Worm (Caenorhabditis elegans) whole organism, L4 larva: ENCODE data around the gene T28C12.2.
A peak's percentile ranks its signal among the peaks of the same experiment; 100 is the strongest.

Experiments used
- T26A8.4 ChIP-seq: fragments of 200-800 bp; sonication (Bioruptor generic); IDR thresholded peaks from 2 replicates; pipeline ENCODE4 v1.3.6; 2022; ENCODE audit warnings: missing genetic modification characterization, missing compliant biosample characterization
- Y48G9A.11 ChIP-seq: fragments of 200-800 bp; sonication (Bioruptor generic); IDR thresholded peaks from 2 replicates; pipeline ENCODE4 v1.3.6; 2022; ENCODE audit warnings: missing genetic modification reagents, missing genetic modification characterization, missing compliant biosample characterization
- ZK546.5 ChIP-seq, 2 experiments: sonication (generic microtip); optimal IDR thresholded peaks; 2 replicates each; lab custom pipeline; 2017; ENCODE audit warnings: missing biosample characterization in 2 of 2, missing genetic modification characterization in 2 of 2
- aha-1 ChIP-seq: fragments of 150-350 bp; peaks from one replicate; lab custom pipeline; 2014; ENCODE audit warnings: missing biosample characterization, missing genetic modification characterization
- ceh-20 ChIP-seq: fragments of 200-800 bp; sonication (Bioruptor generic); IDR thresholded peaks from 2 replicates; pipeline ENCODE4 v1.3.6; 2022; ENCODE audit warnings: missing genetic modification reagents, missing genetic modification characterization, missing compliant biosample characterization
- cey-2 ChIP-seq: sonication (generic microtip); optimal IDR thresholded peaks from 3 replicates; lab custom pipeline; 2017; ENCODE audit warnings: missing genetic modification characterization, mild to moderate bottlenecking, missing compliant biosample characterization, antibody characterized with exemption, borderline replicate concordance; ENCODE audit not compliant: insufficient read depth
- daf-16 ChIP-seq, 3 experiments: sonication (generic microtip); optimal IDR thresholded peaks; 2 replicates each; lab custom pipeline; 2016 to 2017; ENCODE audit warnings: missing genetic modification characterization in 3 of 3, missing genetic modification reagents in 3 of 3, mild to moderate bottlenecking in 2 of 3, missing compliant biosample characterization in 2 of 3, missing biosample characterization in 1 of 3, moderate library complexity in 1 of 3
- dmd-6 ChIP-seq: fragments of 200-800 bp; sonication (Bioruptor generic); IDR thresholded peaks from 2 replicates; pipeline ENCODE4 v1.3.6; 2022; ENCODE audit warnings: missing genetic modification reagents, missing genetic modification characterization, missing compliant biosample characterization
- dpl-1 ChIP-seq: fragments of 150-350 bp; optimal IDR thresholded peaks from 2 replicates; lab custom pipeline; 2014; ENCODE audit warnings: missing biosample characterization, missing genetic modification reagents, missing genetic modification characterization
- duxl-1 ChIP-seq: sonication (generic microtip); optimal IDR thresholded peaks from 2 replicates; lab custom pipeline; 2016; ENCODE audit warnings: mild to moderate bottlenecking, missing genetic modification characterization, moderate library complexity, missing compliant biosample characterization; ENCODE audit not compliant: poor library complexity
- dve-1 ChIP-seq: sonication (generic microtip); optimal IDR thresholded peaks from 2 replicates; lab custom pipeline; 2017; ENCODE audit warnings: antibody characterized with exemption, mild to moderate bottlenecking, missing genetic modification characterization, missing compliant biosample characterization; ENCODE audit not compliant: insufficient read depth
- egl-27 ChIP-seq: sonication (generic microtip); optimal IDR thresholded peaks from 3 replicates; lab custom pipeline; 2017; ENCODE audit warnings: missing biosample characterization, missing genetic modification reagents, missing genetic modification characterization
- fos-1 ChIP-seq: fragments of 150-350 bp; optimal IDR thresholded peaks from 2 replicates; lab custom pipeline; 2014; ENCODE audit warnings: missing biosample characterization, missing genetic modification characterization
- gei-8 ChIP-seq: fragments of 200-800 bp; sonication (Bioruptor generic); optimal IDR thresholded peaks from 2 replicates; lab custom pipeline; 2018; ENCODE audit warnings: mild to moderate bottlenecking, missing genetic modification characterization, missing compliant biosample characterization
- hif-1 ChIP-seq, 2 experiments: sonication (generic microtip); optimal IDR thresholded peaks; 2 replicates each; lab custom pipeline; 2016 to 2017; ENCODE audit warnings: missing compliant biosample characterization in 2 of 2, missing genetic modification characterization in 2 of 2, missing genetic modification reagents in 2 of 2, missing genotype in 2 of 2, mild to moderate bottlenecking in 1 of 2
- hlh-30 ChIP-seq: sonication (generic microtip); optimal IDR thresholded peaks from 2 replicates; lab custom pipeline; 2017; ENCODE audit warnings: antibody characterized with exemption, mild to moderate bottlenecking, missing genetic modification characterization, missing compliant biosample characterization; ENCODE audit not compliant: insufficient read depth
- hmg-1.1 ChIP-seq: fragments of 200-800 bp; sonication (Bioruptor generic); IDR thresholded peaks from 2 replicates; pipeline ENCODE4 v1.3.6; 2022; ENCODE audit warnings: missing genetic modification reagents, missing genetic modification characterization, missing compliant biosample characterization
- lin-15B ChIP-seq: fragments of 150-350 bp; sonication (generic microtip); optimal IDR thresholded peaks from 3 replicates; lab custom pipeline; 2014; ENCODE audit warnings: missing biosample characterization, missing genetic modification characterization
- lin-39 ChIP-seq: fragments of 150-350 bp; optimal IDR thresholded peaks from 2 replicates; lab custom pipeline; 2014; ENCODE audit warnings: missing biosample characterization, missing genetic modification reagents, missing genetic modification characterization
- madf-9 ChIP-seq: fragments of 200-800 bp; sonication (Bioruptor generic); conservative IDR thresholded peaks from 2 replicates; pipeline ENCODE4 v1.3.6; 2022; ENCODE audit warnings: missing genetic modification reagents, missing genetic modification characterization, missing compliant biosample characterization
- mdt-29 ChIP-seq: fragments of 200-800 bp; sonication (Bioruptor generic); IDR thresholded peaks from 2 replicates; pipeline ENCODE4 v1.3.6; 2022; ENCODE audit warnings: missing genetic modification reagents, missing genetic modification characterization, missing compliant biosample characterization
- mep-1 ChIP-seq: fragments of 150-350 bp; sonication (generic microtip); optimal IDR thresholded peaks from 3 replicates; lab custom pipeline; 2014; ENCODE audit warnings: missing biosample characterization, missing genetic modification characterization
- mes-2 ChIP-seq: sonication (generic microtip); optimal IDR thresholded peaks from 2 replicates; lab custom pipeline; 2016; ENCODE audit warnings: missing genotype, mild to moderate bottlenecking, missing genetic modification characterization, missing compliant biosample characterization; ENCODE audit not compliant: poor library complexity, severe bottlenecking
- nhr-28 ChIP-seq: fragments of 150-350 bp; optimal IDR thresholded peaks from 2 replicates; lab custom pipeline; 2014; ENCODE audit warnings: missing biosample characterization, missing genetic modification characterization
- nhr-42 ChIP-seq: fragments of 200-800 bp; sonication (Bioruptor generic); IDR thresholded peaks from 2 replicates; pipeline ENCODE4 v1.3.6; 2022; ENCODE audit warnings: missing genetic modification characterization, missing compliant biosample characterization
- nhr-48 ChIP-seq: sonication (generic microtip); optimal IDR thresholded peaks from 2 replicates; lab custom pipeline; 2016; ENCODE audit warnings: mild to moderate bottlenecking, missing genetic modification characterization, missing compliant biosample characterization
- nhr-76 ChIP-seq: fragments of 150-350 bp; optimal IDR thresholded peaks from 2 replicates; lab custom pipeline; 2014; ENCODE audit warnings: missing biosample characterization, missing genetic modification characterization
- nhr-77 ChIP-seq: fragments of 150-350 bp; optimal IDR thresholded peaks from 2 replicates; lab custom pipeline; 2014; ENCODE audit warnings: missing biosample characterization, missing genetic modification characterization
- php-3 ChIP-seq: fragments of 200-800 bp; sonication (Bioruptor generic); IDR thresholded peaks from 2 replicates; pipeline ENCODE4 v1.3.6; 2022; ENCODE audit warnings: missing genetic modification reagents, missing genetic modification characterization, missing compliant biosample characterization
- pqm-1 ChIP-seq: sonication (generic microtip); optimal IDR thresholded peaks from 2 replicates; lab custom pipeline; 2017; ENCODE audit warnings: missing biosample characterization, missing genetic modification characterization
- sdz-12 ChIP-seq: fragments of 200-800 bp; sonication (Bioruptor generic); optimal IDR thresholded peaks from 2 replicates; lab custom pipeline; 2018; ENCODE audit warnings: mild to moderate bottlenecking, missing genetic modification characterization, missing compliant biosample characterization
- set-16 ChIP-seq: fragments of 200-800 bp; sonication (Bioruptor generic); IDR thresholded peaks from 2 replicates; pipeline ENCODE4 v1.3.6; 2022; ENCODE audit warnings: missing genetic modification reagents, missing genetic modification characterization, missing compliant biosample characterization
- spr-3 ChIP-seq: fragments of 200-800 bp; sonication (Bioruptor generic); optimal IDR thresholded peaks from 2 replicates; lab custom pipeline; 2018; ENCODE audit warnings: mild to moderate bottlenecking, missing genetic modification characterization, missing compliant biosample characterization
- tag-97 ChIP-seq: fragments of 200-800 bp; sonication (Bioruptor generic); IDR thresholded peaks from 2 replicates; pipeline ENCODE4 v1.3.6; 2022; ENCODE audit warnings: missing genetic modification characterization, missing compliant biosample characterization
- tra-1 ChIP-seq: fragments of 200-800 bp; sonication (Bioruptor generic); IDR thresholded peaks from 2 replicates; pipeline ENCODE4 v1.3.6; 2022; ENCODE audit warnings: missing genetic modification reagents, missing genetic modification characterization, missing compliant biosample characterization
- unc-130 ChIP-seq: sonication (generic microtip); optimal IDR thresholded peaks from 2 replicates; lab custom pipeline; 2016; ENCODE audit warnings: missing genetic modification reagents, missing genetic modification characterization, missing compliant biosample characterization
- zag-1 ChIP-seq: fragments of 150-350 bp; optimal IDR thresholded peaks from 2 replicates; lab custom pipeline; 2014; ENCODE audit warnings: missing biosample characterization, missing genetic modification characterization
- zfp-2 ChIP-seq: sonication (generic microtip); optimal IDR thresholded peaks from 2 replicates; lab custom pipeline; 2016; ENCODE audit warnings: mild to moderate bottlenecking, missing genetic modification characterization, missing compliant biosample characterization
- zfp-3 ChIP-seq: fragments of 200-800 bp; sonication (Bioruptor generic); conservative IDR thresholded peaks from 2 replicates; pipeline ENCODE4 v1.3.6; 2022; ENCODE audit warnings: missing genetic modification reagents, missing genetic modification characterization, missing compliant biosample characterization
- ztf-11 ChIP-seq: fragments of 150-350 bp; optimal IDR thresholded peaks from 2 replicates; lab custom pipeline; 2014; ENCODE audit warnings: missing biosample characterization, missing genetic modification characterization
- ztf-7 ChIP-seq: fragments of 150-350 bp; optimal IDR thresholded peaks from 2 replicates; lab custom pipeline; 2014; ENCODE audit warnings: missing biosample characterization, missing genetic modification characterization

Gene T28C12.2

DNA sequence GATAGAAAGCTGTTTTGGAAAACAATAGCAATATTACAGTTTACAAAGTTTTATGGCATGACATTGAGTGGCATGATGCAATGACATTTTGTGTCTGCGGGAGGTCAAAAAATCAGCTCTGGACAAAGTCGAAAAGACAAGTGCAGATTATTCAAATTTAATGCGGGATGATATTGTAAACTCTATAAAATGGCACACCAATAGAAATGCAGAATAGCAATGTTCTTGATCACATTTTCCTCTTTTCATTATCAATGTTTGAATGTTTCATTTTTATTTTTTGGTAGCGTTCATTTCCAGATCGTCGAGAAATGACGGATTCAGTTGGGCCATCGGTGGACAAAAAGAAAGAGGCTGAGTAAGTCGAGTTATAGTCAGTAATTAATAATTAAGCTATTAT is at the start of gene T28C12.2:
T28C12.2 (plus strand) TSS at position 301 of the 400 bp plus-strand sequence.
- TF ChIP-seq nhr-76 (no peak), duxl-1 (tag; lab: Kevin White, UChicago) (no peak), nhr-77 (no peak), tra-1 (no peak), dpl-1 (no peak), T26A8.4 (GFP tag; lab: Robert Waterston, UW) (no peak), zag-1 (tag; lab: Kevin White, UChicago) (no peak)

- TF ChIP-seq egl-27 (tag; lab: Kevin White, UChicago): no peak
- no peak for TF ChIP-seq mdt-29 (GFP tag; lab: Robert Waterston, UW)
- TF ChIP-seq dmd-6 (GFP tag; lab: Robert Waterston, UW): peak; percentile 32; the same call in 1 of the 2 replicates
- TF ChIP-seq tag-97 (GFP tag; lab: Robert Waterston, UW): no peak
- TF ChIP-seq pqm-1 (tag; lab: Kevin White, UChicago): peak; percentile 4
- TF ChIP-seq nhr-48 (tag; lab: Kevin White, UChicago): no peak
- TF ChIP-seq zfp-3 (GFP tag; lab: Robert Waterston, UW): no peak
- TF ChIP-seq ZK546.5 (tag; optimal IDR thresholded peaks at IDR 0.05; lab: Kevin White, UChicago): no peak
These were observed 48.9 kb upstream of the T28C12.2 start for ce11 chrV:6280067-6280466.

- TF ChIP-seq lin-15B (tag; lab: Kevin White, UChicago): no peak
- peak; percentile 38 for TF ChIP-seq aha-1 (tag; lab: Kevin White, UChicago)
- TF ChIP-seq spr-3: no peak
These were observed 47.8 kb upstream of the T28C12.2 start, which contains the start of the genes K12B6.4 and spe-49 for ce11 chrV:6281175-6281574. TSS of gene K12B6.4 (minus strand) at chrV:6281275. TSS of gene spe-49 (plus strand) at chrV:6281359.

ce11 chrV:6286343-6286742 is 42.7 kb upstream of the T28C12.2 start, which contains the start of gene srn-1:
TSS of gene srn-1 (minus strand) at chrV:6286443.
- TF ChIP-seq unc-130 (GFP tag; lab: Kevin White, UChicago) (no peak), ztf-7 (tag; lab: Kevin White, UChicago) (no peak), ztf-11 (tag; lab: Kevin White, UChicago) (no peak), Y48G9A.11 (GFP tag; lab: Robert Waterston, UW) (no peak), sdz-12 (GFP tag; lab: Kevin White, UChicago) (no peak), php-3 (GFP tag; lab: Robert Waterston, UW) (no peak), lin-39 (tag; lab: Kevin White, UChicago) (no peak)
- TF ChIP-seq, all 104 proteins: peak for 0

DNA sequence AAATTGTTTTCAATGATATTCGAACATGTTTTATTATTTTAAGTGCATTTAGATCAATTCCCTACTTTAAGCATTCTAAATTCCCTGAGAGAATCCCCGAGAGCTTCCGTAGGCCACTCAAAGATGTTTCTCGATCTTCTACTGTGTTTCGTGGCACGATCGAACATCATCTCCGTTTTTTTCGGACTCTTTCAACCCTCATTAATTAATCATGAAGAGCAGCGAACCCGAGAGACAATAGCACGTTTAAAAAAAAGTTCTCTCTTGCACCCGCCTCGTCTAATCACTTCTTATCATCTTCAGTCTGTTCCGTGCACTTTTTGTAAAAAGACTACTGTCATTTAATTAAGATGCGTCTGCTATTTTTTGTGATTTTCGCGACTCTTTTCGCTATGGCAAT is 40.4 kb upstream of the T28C12.2 start, which contains the start of gene K12B6.11:
K12B6.11 (plus strand) TSS at position 301 of the 400 bp plus-strand sequence.
- TF ChIP-seq ZK546.5 (tag; optimal IDR thresholded peaks at IDR 0.05; lab: Kevin White, UChicago) (no peak), gei-8 (no peak), hif-1 (tag; optimal IDR thresholded peaks at IDR 0.05; lab: Kevin White, UChicago) (no peak), ceh-20 (GFP tag; lab: Robert Waterston, UW) (no peak), ztf-11 (tag; lab: Kevin White, UChicago) (no peak), nhr-42 (no peak), zfp-2 (tag; lab: Kevin White, UChicago) (no peak), dmd-6 (GFP tag; lab: Robert Waterston, UW) (peak; percentile 25; the same call in 1 of the 2 replicates)

DNA sequence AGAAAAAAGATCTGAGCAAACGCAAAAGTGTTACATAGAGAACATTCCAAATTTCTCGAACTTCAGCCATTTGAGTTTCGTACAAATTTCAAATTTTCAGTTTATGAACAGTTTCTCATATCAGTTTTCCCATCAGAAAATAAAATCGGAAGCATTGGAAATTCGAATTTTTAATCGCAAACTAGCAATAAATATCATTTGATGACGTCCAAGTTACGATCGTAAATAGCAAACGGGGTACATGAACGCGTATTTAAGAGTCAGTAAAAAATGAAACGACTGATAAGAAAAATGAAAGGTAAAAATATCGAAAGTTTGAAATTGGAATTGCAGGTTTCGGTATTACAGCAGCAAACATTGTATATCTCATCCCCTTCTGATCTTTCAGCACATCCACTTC is 37.7 kb upstream of the T28C12.2 start:
- TF ChIP-seq mep-1 (tag; lab: Kevin White, UChicago) (no peak), cey-2 (no peak), gei-8 (no peak), dmd-6 (GFP tag; lab: Robert Waterston, UW) (peak; percentile 30; the same call in 1 of the 2 replicates), hmg-1.1 (no peak), hlh-30 (tag; lab: Kevin White, UChicago) (no peak), fos-1 (tag; lab: Kevin White, UChicago) (no peak), mes-2 (no peak), Y48G9A.11 (GFP tag; lab: Robert Waterston, UW) (no peak), tag-97 (GFP tag; lab: Robert Waterston, UW) (no peak), nhr-28 (tag; lab: Kevin White, UChicago) (peak; percentile 7), daf-16 (GFP tag; optimal IDR thresholded peaks at IDR 0.05; lab: Kevin White, UChicago) (no peak), daf-16 (tag; optimal IDR thresholded peaks at IDR 0.05; lab: Kevin White, UChicago) (peak; percentile 65), dve-1 (peak; percentile 52), set-16 (GFP tag; lab: Robert Waterston, UW) (no peak), nhr-48 (tag; lab: Kevin White, UChicago) (no peak), madf-9 (no peak)
